Worm (Caenorhabditis elegans): ENCODE data around the gene C11D2.4.

- no peak for TF ChIP-seq nhr-77 (tag; optimal IDR thresholded peaks at IDR 0.05)
- TF ChIP-seq elt-2 (tag; optimal IDR thresholded peaks at IDR 0.05): no peak
- TF ChIP-seq lin-15B (tag; optimal IDR thresholded peaks at IDR 0.05): no peak
- TF ChIP-seq sea-2 (GFP tag; optimal IDR thresholded peaks at IDR 0.05): no peak
- no peak for TF ChIP-seq nfya-1 (tag; optimal IDR thresholded peaks at IDR 0.05; ENCODE audit: insufficient read depth)
- no peak for TF ChIP-seq R02D3.7 (tag; optimal IDR thresholded peaks at IDR 0.05)
These were observed 22.1 kb downstream of the C11D2.4 start for ce11 chrIV:6134639-6135038.

Data from whole organism, L3 larva.